Worm (Caenorhabditis elegans) whole organism, L2 larva: ENCODE data around the gene hsp-1.
A peak's percentile ranks its signal among the peaks of the same experiment; 100 is the strongest.
"Not testable (repeated sequence)": the region's sequence is repeated elsewhere in the genome, so short reads cannot be mapped to it uniquely, and the experiment has no call there.

Experiments used
- C34F6.9 ChIP-seq: fragments of 150-350 bp; optimal IDR thresholded peaks from 2 replicates; lab custom pipeline; 2014; ENCODE audit warnings: missing biosample characterization, missing genetic modification characterization
- F13H6.1 ChIP-seq: sonication (generic microtip); optimal IDR thresholded peaks from 2 replicates; lab custom pipeline; 2016; ENCODE audit warnings: missing genetic modification characterization, missing compliant biosample characterization
- Y55F3AM.14 ChIP-seq: fragments of 200-800 bp; sonication (Bioruptor generic); optimal IDR thresholded peaks from 2 replicates; lab custom pipeline; 2018; ENCODE audit warnings: mild to moderate bottlenecking, missing genetic modification characterization, missing compliant biosample characterization
- alr-1 ChIP-seq: fragments of 150-350 bp; optimal IDR thresholded peaks from 2 replicates; lab custom pipeline; 2014; ENCODE audit warnings: missing biosample characterization, missing genetic modification characterization
- aly-2 ChIP-seq: fragments of 150-350 bp; optimal IDR thresholded peaks from 2 replicates; lab custom pipeline; 2014; ENCODE audit warnings: missing biosample characterization, missing genetic modification characterization
- ceh-16 ChIP-seq: fragments of 150-350 bp; optimal IDR thresholded peaks from 2 replicates; lab custom pipeline; 2014; ENCODE audit warnings: missing biosample characterization, missing genetic modification characterization
- ceh-82 ChIP-seq: fragments of 150-350 bp; optimal IDR thresholded peaks from 2 replicates; lab custom pipeline; 2014; ENCODE audit warnings: missing biosample characterization, missing genetic modification characterization
- dmd-4 ChIP-seq: sonication (generic microtip); optimal IDR thresholded peaks from 2 replicates; lab custom pipeline; 2017; ENCODE audit warnings: missing biosample characterization, missing genetic modification characterization
- egl-27 ChIP-seq: sonication (generic microtip); optimal IDR thresholded peaks from 3 replicates; lab custom pipeline; 2017; ENCODE audit warnings: missing biosample characterization, missing genetic modification reagents, missing genetic modification characterization
- elt-1 ChIP-seq: fragments of 150-350 bp; optimal IDR thresholded peaks from 2 replicates; lab custom pipeline; 2014; ENCODE audit warnings: missing biosample characterization, missing genetic modification characterization
- elt-3 ChIP-seq: sonication (generic microtip); optimal IDR thresholded peaks from 2 replicates; lab custom pipeline; 2017; ENCODE audit warnings: missing biosample characterization, missing genetic modification characterization
- fos-1 ChIP-seq: fragments of 150-350 bp; optimal IDR thresholded peaks from 2 replicates; lab custom pipeline; 2014; ENCODE audit warnings: missing biosample characterization, missing genetic modification characterization
- gmeb-1 ChIP-seq: fragments of 150-350 bp; optimal IDR thresholded peaks from 2 replicates; lab custom pipeline; 2014; ENCODE audit warnings: missing biosample characterization, missing genetic modification characterization
- lin-39 ChIP-seq: fragments of 150-350 bp; optimal IDR thresholded peaks from 2 replicates; lab custom pipeline; 2014; ENCODE audit warnings: missing biosample characterization, missing genetic modification reagents, missing genetic modification characterization
- mab-5 ChIP-seq: fragments of 150-350 bp; optimal IDR thresholded peaks from 2 replicates; lab custom pipeline; 2014; ENCODE audit warnings: missing biosample characterization, missing genetic modification characterization
- mbf-1 ChIP-seq: sonication (generic microtip); optimal IDR thresholded peaks from 2 replicates; lab custom pipeline; 2017; ENCODE audit warnings: missing biosample characterization, missing genetic modification characterization
- mdl-1 ChIP-seq, 2 experiments: fragments of 150-350 bp in 1 of 2; sonication (generic microtip) in 1 of 2; optimal IDR thresholded peaks; 2 replicates each; lab custom pipeline; 2017; ENCODE audit warnings: missing biosample characterization in 2 of 2, missing genetic modification characterization in 2 of 2
- nhr-10 ChIP-seq: sonication (generic microtip); optimal IDR thresholded peaks from 2 replicates; lab custom pipeline; 2017; ENCODE audit warnings: missing biosample characterization, missing genetic modification characterization
- nhr-11 ChIP-seq: fragments of 150-350 bp; optimal IDR thresholded peaks from 2 replicates; lab custom pipeline; 2014; ENCODE audit warnings: missing biosample characterization, missing genetic modification characterization
- nhr-12 ChIP-seq: fragments of 150-350 bp; optimal IDR thresholded peaks from 2 replicates; lab custom pipeline; 2014; ENCODE audit warnings: missing biosample characterization, missing genetic modification characterization
- nhr-129 ChIP-seq: fragments of 150-350 bp; optimal IDR thresholded peaks from 2 replicates; lab custom pipeline; 2014; ENCODE audit warnings: missing biosample characterization, missing genetic modification characterization
- nhr-21 ChIP-seq: fragments of 150-350 bp; optimal IDR thresholded peaks from 2 replicates; lab custom pipeline; 2014; ENCODE audit warnings: missing biosample characterization, missing genetic modification characterization
- nhr-23 ChIP-seq: fragments of 150-350 bp; optimal IDR thresholded peaks from 2 replicates; lab custom pipeline; 2014; ENCODE audit warnings: missing biosample characterization, missing genetic modification reagents, missing genetic modification characterization
- nhr-237 ChIP-seq: fragments of 150-350 bp; optimal IDR thresholded peaks from 2 replicates; lab custom pipeline; 2014; ENCODE audit warnings: missing biosample characterization, missing genetic modification characterization
- nhr-25 ChIP-seq: fragments of 150-350 bp; sonication (generic microtip); optimal IDR thresholded peaks from 3 replicates; lab custom pipeline; 2014; ENCODE audit warnings: missing biosample characterization, missing genetic modification characterization
- nhr-77 ChIP-seq: fragments of 150-350 bp; optimal IDR thresholded peaks from 2 replicates; lab custom pipeline; 2014; ENCODE audit warnings: missing biosample characterization, missing genetic modification characterization
- peb-1 ChIP-seq: fragments of 150-350 bp; optimal IDR thresholded peaks from 2 replicates; lab custom pipeline; 2014; ENCODE audit warnings: missing biosample characterization, missing genetic modification characterization
- sem-4 ChIP-seq: fragments of 150-350 bp; optimal IDR thresholded peaks from 2 replicates; lab custom pipeline; 2014; ENCODE audit warnings: missing biosample characterization, missing genetic modification reagents, missing genetic modification characterization
- skn-1 ChIP-seq: sonication (generic microtip); optimal IDR thresholded peaks from 2 replicates; lab custom pipeline; 2017; ENCODE audit warnings: missing biosample characterization, missing genetic modification characterization
- sma-9 ChIP-seq, 2 experiments: fragments of 150-350 bp in 1 of 2; sonication (generic microtip) in 1 of 2; optimal IDR thresholded peaks; 2 replicates each; lab custom pipeline; 2014 to 2016; ENCODE audit warnings: missing genetic modification characterization in 2 of 2, mild to moderate bottlenecking in 1 of 2, missing biosample characterization in 1 of 2, missing compliant biosample characterization in 1 of 2, missing genetic modification reagents in 1 of 2, moderate library complexity in 1 of 2
- unc-55 ChIP-seq: fragments of 150-350 bp; sonication (generic microtip); optimal IDR thresholded peaks from 3 replicates; lab custom pipeline; 2014; ENCODE audit warnings: missing biosample characterization, missing genetic modification reagents, missing genetic modification characterization
- unc-62 ChIP-seq: fragments of 150-350 bp; optimal IDR thresholded peaks from 2 replicates; lab custom pipeline; 2014; ENCODE audit warnings: missing biosample characterization, missing genetic modification reagents, missing genetic modification characterization
- ztf-1 ChIP-seq: fragments of 200-800 bp; sonication (Bioruptor generic); conservative IDR thresholded peaks from 2 replicates; pipeline ENCODE4 v1.3.6; 2022; ENCODE audit warnings: missing genetic modification characterization, missing compliant biosample characterization
- ztf-11 ChIP-seq: sonication (generic microtip); optimal IDR thresholded peaks from 2 replicates; lab custom pipeline; 2017; ENCODE audit warnings: missing biosample characterization, missing genetic modification characterization

Gene hsp-1

DNA sequence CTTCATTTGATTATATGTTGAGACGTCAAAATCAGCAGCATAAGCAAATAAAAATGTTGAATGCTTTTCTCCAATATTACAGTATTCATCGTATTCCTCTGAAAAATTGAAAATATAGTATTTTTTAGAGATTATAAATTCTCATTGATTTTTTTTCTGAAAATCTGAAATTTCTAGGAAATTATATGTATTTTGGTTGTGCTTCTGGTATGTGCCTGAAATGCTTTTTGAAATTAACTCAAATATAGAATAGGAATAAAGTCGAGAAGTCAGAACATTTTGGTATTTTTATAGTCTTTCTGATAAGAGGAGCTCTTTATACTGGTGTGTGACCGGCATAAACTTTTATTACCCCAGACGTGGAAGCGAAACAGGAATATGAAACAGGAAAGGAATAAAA, 28.5 kb downstream of the hsp-1 start, which contains the start of gene T28F3.8:
T28F3.8 (minus strand) TSS at position 101 of the 400 bp plus-strand sequence.
- TF ChIP-seq mab-5; F13H6.1 (tag; lab: Kevin White, UChicago); nhr-129 (tag; lab: Kevin White, UChicago): not testable (repeated sequence)

DNA sequence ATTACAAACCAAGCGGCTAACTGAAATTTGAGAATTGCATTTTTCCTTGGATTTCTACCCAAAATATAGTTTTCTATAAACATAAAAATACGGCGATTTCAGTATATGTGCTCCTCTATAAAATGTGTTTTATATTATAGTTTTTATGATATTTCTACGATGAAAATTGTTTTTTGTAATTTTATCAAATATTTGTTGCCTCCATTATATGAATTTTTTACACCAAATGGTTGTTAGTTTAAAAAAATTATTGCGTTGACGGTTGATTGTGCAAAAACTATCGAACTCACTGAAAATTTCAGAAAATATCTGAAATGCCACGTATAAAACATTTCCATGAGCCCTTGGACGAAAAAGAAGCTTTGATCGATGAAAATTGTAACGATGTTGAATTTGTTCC, 29.5 kb downstream of the hsp-1 start, which contains the start of gene T28F3.9:
T28F3.9 (plus strand) TSS at position 301 of the 400 bp plus-strand sequence.
- TF ChIP-seq nhr-23 (no peak), C34F6.9 (no peak), fos-1 (tag; lab: Kevin White, UChicago) (no peak), elt-1 (tag; lab: Kevin White, UChicago) (no peak), egl-27 (tag; lab: Kevin White, UChicago) (no peak), alr-1 (tag; lab: Kevin White, UChicago) (no peak), ceh-16 (tag; lab: Kevin White, UChicago) (no peak), nhr-11 (tag; lab: Kevin White, UChicago) (no peak), peb-1 (no peak), nhr-12 (no peak), lin-39 (no peak), gmeb-1 (tag; lab: Kevin White, UChicago) (no peak), dmd-4 (tag; lab: Kevin White, UChicago) (no peak), nhr-25 (tag; lab: Kevin White, UChicago) (no peak), nhr-10 (tag; lab: Kevin White, UChicago) (no peak), nhr-237 (no peak)

DNA sequence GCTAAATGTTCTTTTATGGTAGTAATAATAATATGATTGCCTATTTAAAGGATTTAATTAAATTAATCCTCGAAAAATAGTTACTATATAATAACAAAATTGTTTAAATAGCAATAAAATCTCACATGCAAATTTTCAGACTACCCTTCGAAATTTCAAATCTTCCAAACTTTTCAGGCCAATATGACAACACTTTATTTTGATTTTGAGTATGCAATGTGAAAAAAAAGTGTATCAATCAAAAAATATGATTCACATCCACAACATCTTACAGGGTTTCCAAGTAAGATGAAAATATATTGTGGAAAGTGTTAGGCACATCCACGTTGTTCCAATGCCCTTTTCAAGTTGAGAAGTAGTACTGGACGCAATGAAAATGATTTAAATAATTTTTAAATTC, 33.1 kb downstream of the hsp-1 start, which contains the start of gene snf-9:
snf-9 (plus strand) TSS at position 301 of the 400 bp plus-strand sequence.
- TF ChIP-seq ztf-11 (tag; lab: Kevin White, UChicago) (no peak), elt-3 (tag; lab: Kevin White, UChicago) (no peak), mdl-1 (tag; optimal IDR thresholded peaks at IDR 0.05; lab: Kevin White, UChicago) (no peak), sem-4 (tag; lab: Kevin White, UChicago) (no peak), alr-1 (tag; lab: Kevin White, UChicago) (no peak), mbf-1 (tag; lab: Kevin White, UChicago) (no peak)

DNA sequence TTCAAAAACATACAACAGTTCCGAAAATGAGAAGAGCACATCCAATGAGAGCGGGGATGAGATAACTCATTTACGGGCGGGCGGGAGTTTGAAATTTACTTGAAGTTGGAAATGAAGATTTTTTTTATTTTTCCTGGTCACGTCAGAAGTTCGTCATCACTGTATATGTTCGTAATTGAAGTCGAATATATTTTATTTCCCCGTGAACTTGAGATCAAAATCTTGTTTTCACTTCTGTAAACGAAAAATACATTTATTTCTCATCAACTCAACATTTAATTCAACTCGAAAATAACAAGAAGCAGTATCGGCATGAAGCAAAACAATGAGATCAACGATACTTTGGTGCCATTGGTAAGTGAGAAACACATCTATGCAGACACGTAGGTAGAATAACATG, 37.6 kb downstream of the hsp-1 start, which contains the start of gene C49C3.20:
C49C3.20 (minus strand) TSS at position 101 of the 400 bp plus-strand sequence.
- no peak for TF ChIP-seq nhr-11 (tag; lab: Kevin White, UChicago)
- no peak for TF ChIP-seq Y55F3AM.14 (GFP tag; lab: Kevin White, UChicago)
- TF ChIP-seq nhr-23: no peak
- no peak for TF ChIP-seq ztf-11 (tag; lab: Kevin White, UChicago)
- no peak for TF ChIP-seq nhr-10 (tag; lab: Kevin White, UChicago)
- TF ChIP-seq unc-62 (GFP tag; lab: Kevin White, UChicago): no peak
- no peak for TF ChIP-seq ceh-82
- TF ChIP-seq unc-55 (GFP tag; lab: Kevin White, UChicago): no peak
- TF ChIP-seq nhr-77: no peak
- TF ChIP-seq elt-1 (tag; lab: Kevin White, UChicago): no peak
- TF ChIP-seq sma-9 (GFP tag; optimal IDR thresholded peaks at IDR 0.05; lab: Kevin White, UChicago): no peak
- TF ChIP-seq sma-9 (tag; optimal IDR thresholded peaks at IDR 0.05; lab: Kevin White, UChicago): no peak
- no peak for TF ChIP-seq skn-1
- TF ChIP-seq mdl-1 (tag; optimal IDR thresholded peaks at IDR 0.05; lab: Kevin White, UChicago): no peak
- no peak for TF ChIP-seq egl-27 (tag; lab: Kevin White, UChicago)
- TF ChIP-seq nhr-21 (tag; lab: Kevin White, UChicago): no peak
- TF ChIP-seq aly-2 (tag; lab: Kevin White, UChicago): no peak
- no peak for TF ChIP-seq ztf-1 (GFP tag; lab: Robert Waterston, UW)

DNA sequence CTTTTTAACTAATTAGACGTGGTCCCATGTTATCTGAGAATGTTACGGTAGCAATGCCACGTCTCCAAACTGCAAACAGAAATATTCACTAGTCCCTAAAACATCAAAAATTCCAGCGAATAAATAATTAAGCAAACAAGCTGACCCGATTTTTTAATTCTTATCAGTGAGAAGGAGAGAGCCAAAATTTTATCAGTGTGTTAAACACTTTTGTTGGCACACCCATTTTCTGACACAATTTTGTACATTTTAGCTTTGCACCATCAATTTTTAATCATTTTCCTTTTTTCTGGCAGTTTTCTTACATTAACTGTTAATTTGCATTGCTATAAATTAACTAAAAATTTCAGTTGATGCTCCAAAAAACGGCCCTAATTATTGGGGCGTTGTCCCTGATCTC, 41.7 kb downstream of the hsp-1 start, which contains the start of gene C49C3.4:
C49C3.4 (plus strand) TSS at position 351 of the 400 bp plus-strand sequence.
- TF ChIP-seq fos-1 (tag; lab: Kevin White, UChicago) (peak; percentile 76), mbf-1 (tag; lab: Kevin White, UChicago) (no peak)
